Fruit fly (Drosophila melanogaster) whole organism, wandering third instar larva: Measurements from ENCODE around the gene CG7974.

Experiments used
- Abd-B ChIP-seq: fragments of >200 bp; optimal IDR thresholded peaks from 2 replicates; lab custom pipeline; 2017; ENCODE audit warnings: missing biosample characterization, missing genetic modification characterization
- CG32264 ChIP-seq: fragments of 200-800 bp; sonication (Bioruptor generic); optimal IDR thresholded peaks from 2 replicates; lab custom pipeline; 2016; ENCODE audit warnings: missing biosample characterization, missing genetic modification characterization
- CG9705 ChIP-seq: fragments of 200-800 bp; sonication (Bioruptor generic); optimal IDR thresholded peaks from 2 replicates; lab custom pipeline; 2018; ENCODE audit warnings: missing biosample characterization, mild to moderate bottlenecking, missing genetic modification characterization
- CrebA ChIP-seq: fragments of 200-800 bp; sonication (Bioruptor generic); optimal IDR thresholded peaks from 2 replicates; lab custom pipeline; 2016; ENCODE audit warnings: missing biosample characterization, mild to moderate bottlenecking, missing genetic modification characterization, borderline replicate concordance
- Dfd ChIP-seq: fragments of >200 bp; optimal IDR thresholded peaks from 2 replicates; lab custom pipeline; 2017; ENCODE audit warnings: missing biosample characterization, missing genetic modification characterization
- Dif ChIP-seq: fragments of 200-275, 200-300 bp; sonication (Bioruptor generic); optimal IDR thresholded peaks from 2 replicates; lab custom pipeline; 2018; ENCODE audit warnings: missing biosample characterization, missing genetic modification characterization; ENCODE audit not compliant: partially characterized antibody
- GATAd ChIP-seq: sonication (Bioruptor generic); optimal IDR thresholded peaks from 2 replicates; lab custom pipeline; 2016; ENCODE audit warnings: missing biosample characterization, missing genetic modification characterization
- HLH106 ChIP-seq: fragments of 200-800 bp; optimal IDR thresholded peaks from 3 replicates; lab custom pipeline; 2019; ENCODE audit warnings: missing biosample characterization, mild to moderate bottlenecking, missing genetic modification characterization, moderate library complexity
- Hnf4 ChIP-seq: fragments of 200-800 bp; sonication (Bioruptor generic); optimal IDR thresholded peaks from 2 replicates; lab custom pipeline; 2016; ENCODE audit warnings: missing biosample characterization, mild to moderate bottlenecking, missing genetic modification characterization
- Hr78 ChIP-seq: fragments of >200 bp; optimal IDR thresholded peaks from 2 replicates; lab custom pipeline; 2017; ENCODE audit warnings: missing biosample characterization, missing genetic modification characterization
- Hr83 ChIP-seq: fragments of 200-300 bp; sonication (Bioruptor generic); optimal IDR thresholded peaks from 2 replicates; lab custom pipeline; 2016; ENCODE audit warnings: missing biosample characterization, mild to moderate bottlenecking, missing genetic modification characterization, moderate library complexity; ENCODE audit not compliant: poor library complexity, severe bottlenecking
- Jra ChIP-seq: sonication (Bioruptor generic); optimal IDR thresholded peaks from 2 replicates; lab custom pipeline; 2016; ENCODE audit warnings: missing biosample characterization, missing genetic modification characterization
- OdsH ChIP-seq: fragments of 200-800 bp; sonication (Bioruptor generic); optimal IDR thresholded peaks from 2 replicates; lab custom pipeline; 2016; ENCODE audit warnings: missing biosample characterization, mild to moderate bottlenecking, missing genetic modification characterization
- Rel ChIP-seq, 2 experiments: fragments of 200-800 bp; sonication (Bioruptor generic) in 1 of 2; optimal IDR thresholded peaks; 2 replicates in 1 of 2; 3 replicates in 1 of 2; lab custom pipeline; 2016 to 2019; ENCODE audit warnings: mild to moderate bottlenecking in 2 of 2, missing biosample characterization in 2 of 2, missing genetic modification characterization in 2 of 2, moderate library complexity in 1 of 2
- Sp1 ChIP-seq: fragments of 200-800 bp; sonication (Bioruptor generic); optimal IDR thresholded peaks from 3 replicates; lab custom pipeline; 2019; ENCODE audit warnings: missing biosample characterization, mild to moderate bottlenecking, missing genetic modification characterization, moderate library complexity
- br ChIP-seq: fragments of 200-800 bp; sonication (Bioruptor generic); optimal IDR thresholded peaks from 2 replicates; lab custom pipeline; 2016; ENCODE audit warnings: missing biosample characterization, missing genetic modification characterization
- brk ChIP-seq: fragments of 200-800 bp; sonication (Bioruptor generic); optimal IDR thresholded peaks from 2 replicates; lab custom pipeline; 2016; ENCODE audit warnings: missing biosample characterization, mild to moderate bottlenecking, missing genetic modification characterization
- dl ChIP-seq, 2 experiments: fragments of 175-275, 200-275 bp in 1 of 2; fragments of 200-275 bp in 1 of 2; sonication (Bioruptor generic); optimal IDR thresholded peaks; lab custom pipeline; 2018; ENCODE audit warnings: mild to moderate bottlenecking in 2 of 2, missing biosample characterization in 2 of 2, missing genetic modification characterization in 2 of 2, moderate library complexity in 2 of 2; ENCODE audit not compliant: partially characterized antibody in 2 of 2, insufficient read depth in 1 of 2
- dmrt93B ChIP-seq: fragments of 200-800 bp; sonication (Bioruptor generic); optimal IDR thresholded peaks from 2 replicates; lab custom pipeline; 2018; ENCODE audit warnings: missing biosample characterization, mild to moderate bottlenecking, missing genetic modification characterization
- dsf ChIP-seq: sonication (Bioruptor generic); optimal IDR thresholded peaks from 2 replicates; lab custom pipeline; 2016; ENCODE audit warnings: missing biosample characterization, missing genetic modification characterization, borderline replicate concordance
- ey ChIP-seq: fragments of 200-800 bp; sonication (Bioruptor generic); optimal IDR thresholded peaks from 2 replicates; lab custom pipeline; 2016; ENCODE audit warnings: missing biosample characterization, missing genetic modification characterization
- foxo ChIP-seq, 2 experiments: fragments of 200-800 bp; sonication (Bioruptor generic); optimal IDR thresholded peaks; 2 replicates in 1 of 2; 3 replicates in 1 of 2; lab custom pipeline; 2016 to 2017; ENCODE audit warnings: missing biosample characterization in 2 of 2, missing genetic modification characterization in 2 of 2
- fru ChIP-seq: fragments of 200-800 bp; sonication (Bioruptor generic); optimal IDR thresholded peaks from 3 replicates; lab custom pipeline; 2016; ENCODE audit warnings: missing biosample characterization, mild to moderate bottlenecking, missing genetic modification characterization
- h ChIP-seq: fragments of 200-800 bp; sonication (Bioruptor generic); optimal IDR thresholded peaks from 3 replicates; lab custom pipeline; 2016; ENCODE audit warnings: missing biosample characterization, mild to moderate bottlenecking, missing genetic modification characterization
- jim ChIP-seq: fragments of 175-275, 200-325 bp; sonication (Bioruptor generic); optimal IDR thresholded peaks from 2 replicates; lab custom pipeline; 2016; ENCODE audit warnings: missing biosample characterization, mild to moderate bottlenecking, missing genetic modification characterization
- lola ChIP-seq: fragments of >200 bp; optimal IDR thresholded peaks from 2 replicates; lab custom pipeline; 2017; ENCODE audit warnings: missing biosample characterization, missing genetic modification characterization
- pan ChIP-seq: fragments of >200 bp; optimal IDR thresholded peaks from 2 replicates; lab custom pipeline; 2017
- psq ChIP-seq: fragments of 200-800 bp; sonication (Bioruptor generic); optimal IDR thresholded peaks from 3 replicates; lab custom pipeline; 2017; ENCODE audit warnings: missing biosample characterization, mild to moderate bottlenecking, missing genetic modification characterization, moderate library complexity
- rgr ChIP-seq: fragments of 200-800 bp; sonication (Bioruptor generic); optimal IDR thresholded peaks from 3 replicates; lab custom pipeline; 2016; ENCODE audit warnings: missing biosample characterization, mild to moderate bottlenecking, missing genetic modification characterization
- sv ChIP-seq: fragments of 200-800 bp; sonication (Bioruptor generic); optimal IDR thresholded peaks from 3 replicates; lab custom pipeline; 2016; ENCODE audit warnings: missing biosample characterization, missing genetic modification characterization
- tai ChIP-seq: sonication (Bioruptor generic); optimal IDR thresholded peaks from 2 replicates; lab custom pipeline; 2016; ENCODE audit warnings: missing biosample characterization, missing genetic modification characterization
- usp ChIP-seq: fragments of >200 bp; optimal IDR thresholded peaks from 2 replicates; lab custom pipeline; 2017; ENCODE audit warnings: missing biosample characterization, missing genetic modification characterization
- woc ChIP-seq: sonication (Bioruptor generic); optimal IDR thresholded peaks from 2 replicates; lab custom pipeline; 2016; ENCODE audit warnings: missing biosample characterization, mild to moderate bottlenecking, missing genetic modification characterization

The CG7974 gene

dm6 chr3L:1702367-1702927 is 37.5 kb downstream of the CG7974 start, which contains the start of gene CG13931:
TSS of gene CG13931 (minus strand) at chr3L:1702407.
- no peak for TF ChIP-seq brk (GFP tag; lab: Kevin White, UChicago)
- TF ChIP-seq usp (GFP tag; lab: Kevin White, UChicago) = no peak
- TF ChIP-seq fru (GFP tag; lab: Kevin White, UChicago) = peak; percentile 16
- no peak for TF ChIP-seq tai (GFP tag; lab: Kevin White, UChicago)
- peak; percentile 28 for TF ChIP-seq br (GFP tag; lab: Kevin White, UChicago)
- TF ChIP-seq dl (GFP tag; optimal IDR thresholded peaks at IDR 0.05; lab: Kevin White, UChicago; ENCODE audit: insufficient read depth in 1 of 2, partially characterized antibody in 2 of 2) = no peak
- no peak for TF ChIP-seq CG32264 (GFP tag; lab: Kevin White, UChicago)
- TF ChIP-seq OdsH = peak; percentile 16
- no peak for TF ChIP-seq CG9705 (GFP tag; lab: Kevin White, UChicago)
- TF ChIP-seq Hr83 (GFP tag; lab: Kevin White, UChicago) = no peak
- TF ChIP-seq Sp1 (GFP tag; lab: Kevin White, UChicago) = peak; percentile 29
- TF ChIP-seq ey (GFP tag; lab: Kevin White, UChicago) = peak; percentile 31
- TF ChIP-seq h (GFP tag; lab: Kevin White, UChicago) = peak; percentile 28
- peak in 1 of 2 experiments; percentile 41 for TF ChIP-seq foxo (GFP tag; optimal IDR thresholded peaks at IDR 0.05; lab: Kevin White, UChicago)
- TF ChIP-seq CrebA (GFP tag; lab: Kevin White, UChicago) = no peak
- no peak for TF ChIP-seq Hr78 (GFP tag; lab: Kevin White, UChicago)
- TF ChIP-seq GATAd = no peak
- no peak for TF ChIP-seq Jra (GFP tag; lab: Kevin White, UChicago)
- peak; percentile 13 for TF ChIP-seq dmrt93B (GFP tag; lab: Kevin White, UChicago)
- TF ChIP-seq HLH106 (tag; lab: Kevin White, UChicago) = peak; percentile 22
- peak; percentile 31 for TF ChIP-seq rgr (GFP tag; lab: Kevin White, UChicago)
- TF ChIP-seq, all 38 proteins: peak for 10

dm6 chr3L:1709161-1709560 is 44.2 kb downstream of the CG7974 start:
- TF ChIP-seq Dif (GFP tag; lab: Kevin White, UChicago) (no peak), fru (GFP tag; lab: Kevin White, UChicago) (no peak), dsf (GFP tag; lab: Kevin White, UChicago) (no peak)

- TF ChIP-seq fru (GFP tag; lab: Kevin White, UChicago) (peak; percentile 50), br (GFP tag; lab: Kevin White, UChicago) (peak; percentile 22), CG9705 (GFP tag; lab: Kevin White, UChicago) (no peak), Abd-B (GFP tag; lab: Kevin White, UChicago) (no peak), h (GFP tag; lab: Kevin White, UChicago) (peak; percentile 52), ey (GFP tag; lab: Kevin White, UChicago) (peak; percentile 45), Sp1 (GFP tag; lab: Kevin White, UChicago) (peak; percentile 2), psq (no peak), woc (GFP tag; lab: Kevin White, UChicago) (peak; percentile 13), HLH106 (tag; lab: Kevin White, UChicago) (peak; percentile 29), rgr (GFP tag; lab: Kevin White, UChicago) (peak; percentile 24), Hr83 (GFP tag; lab: Kevin White, UChicago) (no peak), OdsH (peak; percentile 10), foxo (GFP tag; optimal IDR thresholded peaks at IDR 0.05; lab: Kevin White, UChicago) (peak in 1 of 2 experiments; percentile 25)
- TF ChIP-seq, all 38 proteins: peak for 10
Observed at dm6 chr3L:1710562-1710961, 45.6 kb downstream of the CG7974 start.

- TF ChIP-seq psq (no peak), tai (GFP tag; lab: Kevin White, UChicago) (no peak), pan (lab: Kevin White, UChicago) (no peak), foxo (GFP tag; optimal IDR thresholded peaks at IDR 0.05; lab: Kevin White, UChicago) (no peak), usp (GFP tag; lab: Kevin White, UChicago) (no peak), jim (GFP tag; lab: Kevin White, UChicago) (no peak), br (GFP tag; lab: Kevin White, UChicago) (no peak), sv (GFP tag; lab: Kevin White, UChicago) (no peak), Hnf4 (GFP tag; lab: Kevin White, UChicago) (no peak), Dfd (GFP tag; lab: Kevin White, UChicago) (no peak), OdsH (no peak), lola (GFP tag; lab: Kevin White, UChicago) (no peak), Rel (GFP tag; optimal IDR thresholded peaks at IDR 0.05; lab: Kevin White, UChicago) (no peak), Rel (tag; optimal IDR thresholded peaks at IDR 0.05; lab: Kevin White, UChicago) (no peak), fru (GFP tag; lab: Kevin White, UChicago) (no peak), Hr83 (GFP tag; lab: Kevin White, UChicago) (no peak), GATAd (no peak), HLH106 (tag; lab: Kevin White, UChicago) (no peak), dsf (GFP tag; lab: Kevin White, UChicago) (no peak)
Observed at dm6 chr3L:1711218-1711617, 46.3 kb downstream of the CG7974 start.
